Fruit fly (Drosophila melanogaster): ENCODE data around the gene LysP.

Gene LysP

dm6 chr3L:1218596-1218995 is at the start of gene LysP:
Gene LysP, minus strand, starts transcription at chr3L:1218696.
- TF ChIP-seq h (GFP tag; optimal IDR thresholded peaks at IDR 0.05) (peak; percentile 4), foxo (GFP tag; optimal IDR thresholded peaks at IDR 0.05) (peak in 1 of 2 experiments; percentile 3), lola (GFP tag; optimal IDR thresholded peaks at IDR 0.05) (no peak), fru (GFP tag; optimal IDR thresholded peaks at IDR 0.05) (no peak)

DNA sequence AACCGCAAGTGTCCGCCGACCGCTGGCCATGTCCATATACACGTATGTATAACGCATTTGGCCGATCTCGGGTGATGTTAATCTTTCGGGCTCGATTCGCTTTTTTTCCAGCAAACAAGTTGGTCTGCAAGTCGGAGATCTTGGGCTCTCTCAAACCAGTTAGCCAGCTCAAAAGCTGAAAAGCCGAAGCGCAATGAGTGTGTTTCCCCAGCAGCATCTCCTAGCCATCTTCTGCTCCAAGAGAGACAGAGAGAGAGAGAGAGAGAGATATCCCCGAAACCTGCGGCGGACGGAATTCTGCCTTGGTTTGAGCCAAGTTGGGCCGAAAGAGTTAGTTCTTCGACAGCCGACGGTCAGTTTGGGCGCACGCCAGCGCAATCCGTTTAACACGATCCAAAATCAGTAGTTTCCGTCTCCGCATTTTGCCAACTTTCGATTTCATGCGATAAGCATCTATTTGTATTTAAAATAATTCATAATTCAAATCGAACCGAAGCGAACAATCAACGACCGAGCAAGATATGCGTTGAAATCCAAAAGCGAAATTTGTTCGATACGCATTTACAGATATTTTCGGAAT is 47.0 kb upstream of the LysP start:
- TF ChIP-seq Vsx2 (GFP tag; optimal IDR thresholded peaks at IDR 0.05; ENCODE audit: partially characterized antibody) (peak; percentile 34), Rel (GFP tag; optimal IDR thresholded peaks at IDR 0.05) (no peak), Rel (tag; optimal IDR thresholded peaks at IDR 0.05) (peak; percentile 52), sage (GFP tag; optimal IDR thresholded peaks at IDR 0.05) (no peak), sv (GFP tag; optimal IDR thresholded peaks at IDR 0.05) (no peak), Hr78 (GFP tag; optimal IDR thresholded peaks at IDR 0.05) (no peak), usp (GFP tag; optimal IDR thresholded peaks at IDR 0.05) (no peak), Jra (GFP tag; optimal IDR thresholded peaks at IDR 0.05) (no peak), Abd-B (GFP tag; optimal IDR thresholded peaks at IDR 0.05) (no peak), dmrt93B (GFP tag; optimal IDR thresholded peaks at IDR 0.05) (no peak), N (GFP tag; optimal IDR thresholded peaks at IDR 0.05) (no peak), dl (GFP tag; optimal IDR thresholded peaks at IDR 0.05; ENCODE audit: insufficient read depth in 1 of 2, partially characterized antibody in 2 of 2) (peak in 1 of 2 experiments; percentile 45), Dif (GFP tag; optimal IDR thresholded peaks at IDR 0.05; ENCODE audit: partially characterized antibody) (peak; percentile 68)

- TF ChIP-seq Myc (optimal IDR thresholded peaks at IDR 0.05) (no peak), Jra (GFP tag; optimal IDR thresholded peaks at IDR 0.05) (no peak), rgr (GFP tag; optimal IDR thresholded peaks at IDR 0.05) (peak; percentile 23), usp (GFP tag; optimal IDR thresholded peaks at IDR 0.05) (no peak), br (GFP tag; optimal IDR thresholded peaks at IDR 0.05) (peak; percentile 42), Vsx2 (GFP tag; optimal IDR thresholded peaks at IDR 0.05; ENCODE audit: partially characterized antibody) (no peak), lola (GFP tag; optimal IDR thresholded peaks at IDR 0.05) (no peak), Dfd (GFP tag; optimal IDR thresholded peaks at IDR 0.05) (no peak), N (GFP tag; optimal IDR thresholded peaks at IDR 0.05) (no peak), sv (GFP tag; optimal IDR thresholded peaks at IDR 0.05) (no peak), CG9705 (GFP tag; optimal IDR thresholded peaks at IDR 0.05) (no peak), Rel (GFP tag; optimal IDR thresholded peaks at IDR 0.05) (no peak), Rel (tag; optimal IDR thresholded peaks at IDR 0.05) (no peak), sage (GFP tag; optimal IDR thresholded peaks at IDR 0.05) (no peak), Hnf4 (GFP tag; optimal IDR thresholded peaks at IDR 0.05) (peak; percentile 2), psq (GFP tag; optimal IDR thresholded peaks at IDR 0.05) (no peak), foxo (GFP tag; optimal IDR thresholded peaks at IDR 0.05) (peak in 1 of 2 experiments; percentile 43), ey (GFP tag; optimal IDR thresholded peaks at IDR 0.05) (peak; percentile 34), Sp1 (GFP tag; optimal IDR thresholded peaks at IDR 0.05) (no peak), CG32264 (GFP tag; optimal IDR thresholded peaks at IDR 0.05) (no peak), tai (GFP tag; optimal IDR thresholded peaks at IDR 0.05) (no peak), jim (GFP tag; optimal IDR thresholded peaks at IDR 0.05) (no peak), OdsH (GFP tag; optimal IDR thresholded peaks at IDR 0.05) (peak; percentile 38), Hr78 (GFP tag; optimal IDR thresholded peaks at IDR 0.05) (no peak), CrebA (GFP tag; optimal IDR thresholded peaks at IDR 0.05; ENCODE audit: borderline replicate concordance) (no peak), dsf (GFP tag; optimal IDR thresholded peaks at IDR 0.05; ENCODE audit: borderline replicate concordance) (no peak), HLH106 (tag; optimal IDR thresholded peaks at IDR 0.05) (no peak), Hr83 (GFP tag; optimal IDR thresholded peaks at IDR 0.05; ENCODE audit: poor library complexity, severe bottlenecking) (no peak), h (GFP tag; optimal IDR thresholded peaks at IDR 0.05) (peak; percentile 71), fru (GFP tag; optimal IDR thresholded peaks at IDR 0.05) (peak; percentile 34), Abd-B (GFP tag; optimal IDR thresholded peaks at IDR 0.05) (no peak), dl (GFP tag; optimal IDR thresholded peaks at IDR 0.05; ENCODE audit: insufficient read depth in 1 of 2, partially characterized antibody in 2 of 2) (no peak), Mio (GFP tag; optimal IDR thresholded peaks at IDR 0.05) (no peak), dmrt93B (GFP tag; optimal IDR thresholded peaks at IDR 0.05) (peak; percentile 12), pan (optimal IDR thresholded peaks at IDR 0.05) (peak; percentile 25), woc (GFP tag; optimal IDR thresholded peaks at IDR 0.05) (peak; percentile 71), brk (GFP tag; optimal IDR thresholded peaks at IDR 0.05) (no peak), Dif (GFP tag; optimal IDR thresholded peaks at IDR 0.05; ENCODE audit: partially characterized antibody) (no peak), GATAd (GFP tag; optimal IDR thresholded peaks at IDR 0.05) (no peak)
Observed at dm6 chr3L:1264998-1265397, 46.5 kb upstream of the LysP start.
